Worm (Caenorhabditis elegans) whole organism, L4 larva: Measurements from ENCODE around the gene CC8.3.
A peak's percentile ranks its signal among the peaks of the same experiment; 100 is the strongest.

Source experiments
- D1046.2 ChIP-seq: fragments of 200-800 bp; sonication (Bioruptor generic); IDR thresholded peaks from 2 replicates; pipeline ENCODE4 v1.3.6; 2022; ENCODE audit warnings: missing genetic modification characterization, missing compliant biosample characterization
- F37D6.2 ChIP-seq: sonication (generic microtip); optimal IDR thresholded peaks from 2 replicates; lab custom pipeline; 2016; ENCODE audit warnings: mild to moderate bottlenecking, missing genetic modification characterization, missing compliant biosample characterization
- R02D3.7 ChIP-seq: fragments of 150-350 bp; sonication (generic microtip); optimal IDR thresholded peaks from 3 replicates; lab custom pipeline; 2014; ENCODE audit warnings: missing biosample characterization, missing genetic modification characterization
- Y48G9A.11 ChIP-seq: fragments of 200-800 bp; sonication (Bioruptor generic); IDR thresholded peaks from 2 replicates; pipeline ENCODE4 v1.3.6; 2022; ENCODE audit warnings: missing genetic modification reagents, missing genetic modification characterization, missing compliant biosample characterization
- Y75B8A.6 ChIP-seq: fragments of 200-800 bp; sonication (Bioruptor generic); IDR thresholded peaks from 2 replicates; pipeline ENCODE4 v1.3.6; 2022; ENCODE audit warnings: missing genetic modification reagents, missing genetic modification characterization, missing compliant biosample characterization
- ZK546.5 ChIP-seq, 2 experiments: sonication (generic microtip); optimal IDR thresholded peaks; 2 replicates each; lab custom pipeline; 2017; ENCODE audit warnings: missing biosample characterization in 2 of 2, missing genetic modification characterization in 2 of 2
- ama-1 ChIP-seq: fragments of 150-350 bp; optimal IDR thresholded peaks from 2 replicates; lab custom pipeline; 2014; ENCODE audit warnings: inconsistent platforms, mixed read lengths
- arid-1 ChIP-seq: fragments of 200-800 bp; sonication (Bioruptor generic); conservative IDR thresholded peaks from 2 replicates; pipeline ENCODE4 v1.3.6; 2022; ENCODE audit warnings: missing genetic modification reagents, missing genetic modification characterization, missing compliant biosample characterization
- ceh-62 ChIP-seq: sonication (generic microtip); optimal IDR thresholded peaks from 2 replicates; lab custom pipeline; 2017; ENCODE audit warnings: missing biosample characterization, missing genetic modification characterization
- ceh-82 ChIP-seq: sonication (generic microtip); optimal IDR thresholded peaks from 2 replicates; lab custom pipeline; 2017; ENCODE audit warnings: missing biosample characterization, missing genetic modification characterization
- cey-2 ChIP-seq: sonication (generic microtip); optimal IDR thresholded peaks from 3 replicates; lab custom pipeline; 2017; ENCODE audit warnings: missing genetic modification characterization, mild to moderate bottlenecking, missing compliant biosample characterization, antibody characterized with exemption, borderline replicate concordance; ENCODE audit not compliant: insufficient read depth
- daf-12 ChIP-seq: fragments of 150-350 bp; optimal IDR thresholded peaks from 2 replicates; lab custom pipeline; 2014; ENCODE audit warnings: missing biosample characterization, missing genetic modification reagents, missing genetic modification characterization
- daf-16 ChIP-seq, 3 experiments: sonication (generic microtip); optimal IDR thresholded peaks; 2 replicates each; lab custom pipeline; 2016 to 2017; ENCODE audit warnings: missing genetic modification characterization in 3 of 3, missing genetic modification reagents in 3 of 3, mild to moderate bottlenecking in 2 of 3, missing compliant biosample characterization in 2 of 3, missing biosample characterization in 1 of 3, moderate library complexity in 1 of 3
- daf-19 ChIP-seq: fragments of 200-800 bp; sonication (Bioruptor generic); conservative IDR thresholded peaks from 2 replicates; pipeline ENCODE4 v1.3.6; 2022; ENCODE audit warnings: missing genetic modification characterization, missing compliant biosample characterization
- dmd-9 ChIP-seq: fragments of 200-800 bp; sonication (Bioruptor generic); IDR thresholded peaks from 2 replicates; pipeline ENCODE4 v1.3.6; 2022; ENCODE audit warnings: missing genetic modification reagents, missing genetic modification characterization, missing compliant biosample characterization
- egl-27 ChIP-seq: sonication (generic microtip); optimal IDR thresholded peaks from 3 replicates; lab custom pipeline; 2017; ENCODE audit warnings: missing biosample characterization, missing genetic modification reagents, missing genetic modification characterization
- egl-43 ChIP-seq: fragments of 200-800 bp; sonication (Bioruptor generic); IDR thresholded peaks from 2 replicates; pipeline ENCODE4 v1.3.6; 2022; ENCODE audit warnings: missing genetic modification reagents, missing genetic modification characterization, missing compliant biosample characterization
- gei-8 ChIP-seq: fragments of 200-800 bp; sonication (Bioruptor generic); optimal IDR thresholded peaks from 2 replicates; lab custom pipeline; 2018; ENCODE audit warnings: mild to moderate bottlenecking, missing genetic modification characterization, missing compliant biosample characterization
- hlh-11 ChIP-seq: fragments of 200-800 bp; sonication (Bioruptor generic); optimal IDR thresholded peaks from 2 replicates; lab custom pipeline; 2018; ENCODE audit warnings: mild to moderate bottlenecking, missing genetic modification characterization, missing compliant biosample characterization
- hlh-30 ChIP-seq: sonication (generic microtip); optimal IDR thresholded peaks from 2 replicates; lab custom pipeline; 2017; ENCODE audit warnings: antibody characterized with exemption, mild to moderate bottlenecking, missing genetic modification characterization, missing compliant biosample characterization; ENCODE audit not compliant: insufficient read depth
- jun-1 ChIP-seq: fragments of 150-350 bp; optimal IDR thresholded peaks from 2 replicates; lab custom pipeline; 2014; ENCODE audit warnings: missing biosample characterization, missing genetic modification reagents, missing genetic modification characterization
- lim-7 ChIP-seq: fragments of 200-800 bp; sonication (Bioruptor generic); IDR thresholded peaks from 2 replicates; pipeline ENCODE4 v1.3.6; 2022; ENCODE audit warnings: missing genetic modification characterization, missing compliant biosample characterization
- lin-1 ChIP-seq: fragments of 200-800 bp; sonication (Bioruptor generic); IDR thresholded peaks from 2 replicates; pipeline ENCODE4 v1.3.6; 2022; ENCODE audit warnings: missing genetic modification reagents, missing genetic modification characterization, missing compliant biosample characterization
- lin-13 ChIP-seq: fragments of 150-350 bp; optimal IDR thresholded peaks from 2 replicates; lab custom pipeline; 2014; ENCODE audit warnings: missing biosample characterization, missing genetic modification reagents, missing genetic modification characterization
- lin-29 ChIP-seq: fragments of 200-800 bp; sonication (Bioruptor generic); IDR thresholded peaks from 2 replicates; pipeline ENCODE4 v1.3.6; 2022; ENCODE audit warnings: missing genetic modification reagents, missing genetic modification characterization, missing compliant biosample characterization
- lin-38 ChIP-seq: fragments of 200-800 bp; sonication (Bioruptor generic); IDR thresholded peaks from 2 replicates; pipeline ENCODE4 v1.3.6; 2022; ENCODE audit warnings: missing genetic modification reagents, missing genetic modification characterization, missing compliant biosample characterization
- lin-39 ChIP-seq: fragments of 150-350 bp; optimal IDR thresholded peaks from 2 replicates; lab custom pipeline; 2014; ENCODE audit warnings: missing biosample characterization, missing genetic modification reagents, missing genetic modification characterization
- madf-5 ChIP-seq, 2 experiments: fragments of 200-800 bp; sonication (Bioruptor generic); IDR thresholded peaks; 2 replicates each; pipeline ENCODE4 v1.3.6; 2022; ENCODE audit warnings: missing compliant biosample characterization in 2 of 2, missing genetic modification characterization in 2 of 2
- madf-9 ChIP-seq: fragments of 200-800 bp; sonication (Bioruptor generic); conservative IDR thresholded peaks from 2 replicates; pipeline ENCODE4 v1.3.6; 2022; ENCODE audit warnings: missing genetic modification reagents, missing genetic modification characterization, missing compliant biosample characterization
- mdl-1 ChIP-seq, 2 experiments: fragments of 150-350 bp in 1 of 2; sonication (generic microtip) in 1 of 2; optimal IDR thresholded peaks; 2 replicates each; lab custom pipeline; 2014 to 2017; ENCODE audit warnings: missing biosample characterization in 2 of 2, missing genetic modification characterization in 2 of 2
- mep-1 ChIP-seq: fragments of 150-350 bp; sonication (generic microtip); optimal IDR thresholded peaks from 3 replicates; lab custom pipeline; 2014; ENCODE audit warnings: missing biosample characterization, missing genetic modification characterization
- nhr-10 ChIP-seq: fragments of 150-350 bp; optimal IDR thresholded peaks from 2 replicates; lab custom pipeline; 2014; ENCODE audit warnings: missing biosample characterization, missing genetic modification characterization
- nhr-102 ChIP-seq: sonication (generic microtip); optimal IDR thresholded peaks from 2 replicates; lab custom pipeline; 2016; ENCODE audit warnings: mild to moderate bottlenecking, missing genetic modification characterization, moderate library complexity, missing compliant biosample characterization
- nhr-111 ChIP-seq: fragments of 200-800 bp; sonication (Bioruptor generic); optimal IDR thresholded peaks from 2 replicates; lab custom pipeline; 2018; ENCODE audit warnings: mild to moderate bottlenecking, missing genetic modification characterization, missing compliant biosample characterization
- nhr-237 ChIP-seq: sonication (generic microtip); optimal IDR thresholded peaks from 2 replicates; lab custom pipeline; 2017; ENCODE audit warnings: missing biosample characterization, missing genetic modification characterization
- nhr-25 ChIP-seq: sonication (generic microtip); optimal IDR thresholded peaks from 2 replicates; lab custom pipeline; 2017; ENCODE audit warnings: missing genetic modification characterization, mild to moderate bottlenecking, missing compliant biosample characterization, antibody characterized with exemption, moderate library complexity, borderline replicate concordance; ENCODE audit not compliant: insufficient read depth
- nhr-48 ChIP-seq: sonication (generic microtip); optimal IDR thresholded peaks from 2 replicates; lab custom pipeline; 2016; ENCODE audit warnings: mild to moderate bottlenecking, missing genetic modification characterization, missing compliant biosample characterization
- pha-4 ChIP-seq, 2 experiments: fragments of 150-350 bp in 1 of 2; fragments of 200-800 bp in 1 of 2; sonication (Bioruptor generic) in 1 of 2; IDR thresholded peaks in 1 of 2; optimal IDR thresholded peaks in 1 of 2; 2 replicates each; pipeline versions ENCODE4 v1.3.6 to Lab custom; 2014 to 2022; ENCODE audit warnings: missing genetic modification characterization in 2 of 2, missing genetic modification reagents in 2 of 2, missing biosample characterization in 1 of 2, missing compliant biosample characterization in 1 of 2
- php-3 ChIP-seq: fragments of 200-800 bp; sonication (Bioruptor generic); IDR thresholded peaks from 2 replicates; pipeline ENCODE4 v1.3.6; 2022; ENCODE audit warnings: missing genetic modification reagents, missing genetic modification characterization, missing compliant biosample characterization
- rbr-2 ChIP-seq: sonication (generic microtip); optimal IDR thresholded peaks from 2 replicates; lab custom pipeline; 2016; ENCODE audit warnings: missing genotype, missing genetic modification characterization, missing compliant biosample characterization
- skn-1 ChIP-seq: fragments of 150-350 bp; optimal IDR thresholded peaks from 2 replicates; lab custom pipeline; 2014; ENCODE audit warnings: missing biosample characterization, missing genetic modification characterization
- snpc-1.2 ChIP-seq: fragments of 200-800 bp; sonication (Bioruptor generic); IDR thresholded peaks from 2 replicates; pipeline ENCODE4 v1.3.6; 2022; ENCODE audit warnings: missing genetic modification reagents, missing genetic modification characterization, missing compliant biosample characterization
- snpc-4 ChIP-seq: fragments of 150-350 bp; optimal IDR thresholded peaks from 2 replicates; lab custom pipeline; 2014; ENCODE audit warnings: missing biosample characterization, missing genetic modification characterization
- spr-1 ChIP-seq: sonication (generic microtip); optimal IDR thresholded peaks from 2 replicates; lab custom pipeline; 2016; ENCODE audit warnings: mild to moderate bottlenecking, missing genetic modification characterization, missing compliant biosample characterization
- unc-130 ChIP-seq: sonication (generic microtip); optimal IDR thresholded peaks from 2 replicates; lab custom pipeline; 2016; ENCODE audit warnings: missing genetic modification reagents, missing genetic modification characterization, missing compliant biosample characterization
- vab-7 ChIP-seq: fragments of 200-800 bp; sonication (Bioruptor generic); IDR thresholded peaks from 2 replicates; pipeline ENCODE4 v1.3.6; 2022; ENCODE audit warnings: missing genetic modification reagents, missing genetic modification characterization, missing compliant biosample characterization
- zip-11 ChIP-seq: fragments of 200-800 bp; sonication (Bioruptor generic); IDR thresholded peaks from 2 replicates; pipeline ENCODE4 v1.3.6; 2022; ENCODE audit warnings: missing genetic modification characterization, missing compliant biosample characterization
- zip-2 ChIP-seq: fragments of 150-350 bp; optimal IDR thresholded peaks from 2 replicates; lab custom pipeline; 2014; ENCODE audit warnings: missing biosample characterization, missing genetic modification characterization
- ztf-7 ChIP-seq: fragments of 150-350 bp; optimal IDR thresholded peaks from 2 replicates; lab custom pipeline; 2014; ENCODE audit warnings: missing biosample characterization, missing genetic modification characterization

The CC8.3 gene

DNA sequence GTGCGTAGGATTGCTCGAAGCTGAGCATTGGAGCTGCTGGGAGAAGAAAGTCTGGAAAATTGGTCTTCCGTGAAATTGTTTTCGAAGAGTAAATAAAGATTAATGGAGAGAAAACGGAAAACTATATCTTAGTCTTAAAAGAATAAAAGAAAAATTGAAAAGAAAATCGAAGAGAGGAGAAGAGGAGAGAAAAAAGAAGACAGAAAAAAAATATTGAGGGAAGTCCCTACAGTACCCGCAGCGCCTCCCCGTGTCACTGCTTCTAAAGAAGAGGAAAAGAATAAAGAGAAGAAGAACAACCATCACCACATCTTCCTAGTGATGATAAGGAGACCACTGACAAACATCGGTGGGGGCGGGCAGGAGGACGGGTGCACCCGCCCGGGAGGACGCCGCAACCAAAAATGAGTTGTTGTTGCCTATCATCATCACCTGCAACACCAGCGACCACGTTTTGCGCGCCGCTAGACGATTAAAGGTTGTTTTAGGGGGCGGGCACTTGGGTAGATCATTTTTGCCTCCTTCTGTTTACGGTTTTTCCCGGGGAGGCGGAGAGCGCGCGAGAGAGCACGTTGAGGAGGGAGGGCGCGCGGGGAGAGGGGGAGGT, 6.6 kb upstream of the CC8.3 start, which contains the start of gene CC8.2 (continued):
- no peak for TF ChIP-seq Y75B8A.6 (GFP tag; lab: Robert Waterston, UW)
- no peak for TF ChIP-seq ceh-82
- no peak for TF ChIP-seq vab-7 (GFP tag; lab: Robert Waterston, UW)
- TF ChIP-seq mep-1 (tag; lab: Kevin White, UChicago), result peak; percentile 6
- TF ChIP-seq snpc-1.2 (GFP tag; lab: Robert Waterston, UW), result 0 out of 2 replicates have a peak, but pooled peaks have one; percentile 7
- no peak for TF ChIP-seq cey-2 (tag; lab: Kevin White, UChicago)
- TF ChIP-seq jun-1 (tag; lab: Kevin White, UChicago), result no peak
- no peak for TF ChIP-seq zip-2 (tag; lab: Kevin White, UChicago)
- no peak for TF ChIP-seq daf-12 (tag; lab: Kevin White, UChicago)
- no peak for TF ChIP-seq madf-5 (GFP tag; IDR thresholded peaks at IDR 0.05; lab: Robert Waterston, UW)
- TF ChIP-seq egl-27 (tag; lab: Kevin White, UChicago), result no peak
- TF ChIP-seq dmd-9 (GFP tag; lab: Robert Waterston, UW), result no peak
- no peak for TF ChIP-seq ceh-62 (tag; lab: Kevin White, UChicago)
- no peak for TF ChIP-seq nhr-25 (tag; lab: Kevin White, UChicago)
- no peak for TF ChIP-seq pha-4 (GFP tag; IDR thresholded peaks at IDR 0.05; lab: Robert Waterston, UW)
- TF ChIP-seq pha-4 (tag; optimal IDR thresholded peaks at IDR 0.05; lab: Kevin White, UChicago), result no peak
- TF ChIP-seq Y48G9A.11 (GFP tag; lab: Robert Waterston, UW), result no peak
- peak; percentile 55; the same call in 1 of the 2 replicates for TF ChIP-seq egl-43 (GFP tag; lab: Robert Waterston, UW)
- TF ChIP-seq F37D6.2, result no peak
- no peak for TF ChIP-seq D1046.2 (GFP tag; lab: Robert Waterston, UW)
- TF ChIP-seq skn-1 (tag; lab: Kevin White, UChicago), result no peak
- no peak; the same call in 1 of the 2 replicates for TF ChIP-seq lin-38 (GFP tag; lab: Robert Waterston, UW)
- no peak for TF ChIP-seq daf-19 (GFP tag; lab: Robert Waterston, UW)
- TF ChIP-seq lin-39 (tag; lab: Kevin White, UChicago), result no peak
- peak; percentile 61 for TF ChIP-seq hlh-30
- no peak for TF ChIP-seq R02D3.7 (tag; lab: Kevin White, UChicago)
- TF ChIP-seq ztf-7 (tag; lab: Kevin White, UChicago), result no peak
- TF ChIP-seq hlh-11, result peak; percentile 85
- no peak for TF ChIP-seq lin-29 (GFP tag; lab: Robert Waterston, UW)
- TF ChIP-seq php-3 (GFP tag; lab: Robert Waterston, UW), result peak; percentile 39; the same call in 1 of the 2 replicates
- no peak for TF ChIP-seq daf-16 (GFP tag; optimal IDR thresholded peaks at IDR 0.05; lab: Kevin White, UChicago)
- peak; percentile 91 for TF ChIP-seq daf-16 (tag; optimal IDR thresholded peaks at IDR 0.05; lab: Kevin White, UChicago)
- TF ChIP-seq nhr-237, result no peak
- TF ChIP-seq lim-7 (GFP tag; lab: Robert Waterston, UW), result no peak
- peak; percentile 44 to 62 for TF ChIP-seq mdl-1 (tag; optimal IDR thresholded peaks at IDR 0.05; lab: Kevin White, UChicago)
- peak; percentile 19 for TF ChIP-seq nhr-102 (tag; lab: Kevin White, UChicago)
- TF ChIP-seq unc-130 (GFP tag; lab: Kevin White, UChicago), result no peak
- no peak for TF ChIP-seq ZK546.5 (tag; optimal IDR thresholded peaks at IDR 0.05; lab: Kevin White, UChicago)
- TF ChIP-seq lin-13 (GFP tag; lab: Kevin White, UChicago), result peak; percentile 30
- TF ChIP-seq nhr-111 (GFP tag; lab: Kevin White, UChicago), result no peak
- peak; percentile 49 for TF ChIP-seq nhr-10 (tag; lab: Kevin White, UChicago)
- no peak for TF ChIP-seq lin-1
- no peak for TF ChIP-seq gei-8
- no peak for TF ChIP-seq snpc-4 (tag; lab: Kevin White, UChicago)
- TF ChIP-seq ama-1 (lab: Kevin White, UChicago), result no peak
- TF ChIP-seq arid-1, result 0 out of 2 replicates have a peak, but pooled peaks have one; percentile 28
- no peak for TF ChIP-seq madf-9
- no peak for TF ChIP-seq rbr-2 (tag; lab: Kevin White, UChicago)
- no peak for TF ChIP-seq spr-1
- TF ChIP-seq nhr-48, result peak; percentile 87
- TF ChIP-seq zip-11, result no peak
